Comparison of ENCODE assay signal across 2 fruit fly cellular contexts in genomic region chr3R:9628036-9628435, dm6.
TF ChIP-seq lines count a peak whose summit lies in the region.

No protein-coding gene starts in this region.

- no peak for TF ChIP-seq CTCF in whole organism, embryonic (GFP tag; optimal IDR thresholded peaks at IDR 0.05; lab: Kevin White, UChicago)

TF ChIP-seq in whole organism, embryonic, 481 proteins besides CTCF, POLR2A, EP300 and RAD21 (continues in another document):
- TF ChIP-seq ssp (GFP tag; IDR thresholded peaks at IDR 0.05; lab: Robert Waterston, UW) (no peak), Drgx (GFP tag; IDR thresholded peaks at IDR 0.05; lab: Robert Waterston, UW) (0 out of 2 replicates have a peak, but pooled peaks have one; percentile 13), CG10654 (GFP tag; optimal IDR thresholded peaks at IDR 0.05; lab: Kevin White, UChicago) (no peak), Atf6 (GFP tag; IDR thresholded peaks at IDR 0.05; lab: Robert Waterston, UW) (peak; percentile 23; the same call in 1 of the 2 replicates), en (GFP tag; optimal IDR thresholded peaks at IDR 0.05; lab: Kevin White, UChicago) (no peak), CG8290 (GFP tag; optimal IDR thresholded peaks at IDR 0.05; lab: Kevin White, UChicago) (no peak), CG8290 (tag; optimal IDR thresholded peaks at IDR 0.05; lab: Kevin White, UChicago) (no peak), CG14710 (tag; optimal IDR thresholded peaks at IDR 0.05; lab: Kevin White, UChicago) (no peak), Dref (GFP tag; IDR thresholded peaks at IDR 0.05; lab: Robert Waterston, UW) (no peak), CG1792 (GFP tag; optimal IDR thresholded peaks at IDR 0.05; lab: Kevin White, UChicago) (no peak), Med (GFP tag; lab: Kevin White, UChicago) (peak; percentile 67), slou (GFP tag; optimal IDR thresholded peaks at IDR 0.05; lab: Kevin White, UChicago) (no peak), CG10431 (GFP tag; optimal IDR thresholded peaks at IDR 0.05; lab: Kevin White, UChicago) (no peak), CG3163 (GFP tag; optimal IDR thresholded peaks at IDR 0.05; lab: Kevin White, UChicago) (no peak), run (tag; optimal IDR thresholded peaks at IDR 0.05; lab: Kevin White, UChicago) (no peak), gcm (GFP tag; optimal IDR thresholded peaks at IDR 0.05; lab: Kevin White, UChicago) (no peak), gro (GFP tag; optimal IDR thresholded peaks at IDR 0.05; lab: Kevin White, UChicago) (no peak), HLH3B (GFP tag; IDR thresholded peaks at IDR 0.05; lab: Robert Waterston, UW) (no peak), CG13424 (tag; optimal IDR thresholded peaks at IDR 0.05; lab: Kevin White, UChicago) (no peak), Blimp-1 (GFP tag; optimal IDR thresholded peaks at IDR 0.05; lab: Kevin White, UChicago) (no peak), CG7963 (GFP tag; IDR thresholded peaks at IDR 0.05; lab: Robert Waterston, UW; ENCODE audit: partially characterized antibody) (no peak), CG14965 (GFP tag; optimal IDR thresholded peaks at IDR 0.05; lab: Kevin White, UChicago; ENCODE audit: borderline replicate concordance) (no peak), Xrp1 (GFP tag; IDR thresholded peaks at IDR 0.05; lab: Robert Waterston, UW) (no peak), mld (GFP tag; IDR thresholded peaks at IDR 0.05; lab: Robert Waterston, UW; ENCODE audit: partially characterized antibody) (0 out of 3 replicates have a peak, but pooled peaks have one; percentile 18), row (GFP tag; IDR thresholded peaks at IDR 0.05; lab: Robert Waterston, UW) (no peak), dan (GFP tag; IDR thresholded peaks at IDR 0.05; lab: Robert Waterston, UW) (no peak), ase (GFP tag; IDR thresholded peaks at IDR 0.05; lab: Robert Waterston, UW) (no peak), bab2 (GFP tag; optimal IDR thresholded peaks at IDR 0.05; lab: Kevin White, UChicago) (no peak), CG8388 (GFP tag; optimal IDR thresholded peaks at IDR 0.05; lab: Kevin White, UChicago) (no peak), aop (GFP tag; IDR thresholded peaks at IDR 0.05; lab: Robert Waterston, UW) (no peak), al (GFP tag; IDR thresholded peaks at IDR 0.05; lab: Robert Waterston, UW) (no peak), CG12155 (GFP tag; optimal IDR thresholded peaks at IDR 0.05; lab: Kevin White, UChicago) (no peak), CG31365 (tag; optimal IDR thresholded peaks at IDR 0.05; lab: Kevin White, UChicago) (no peak), chn (GFP tag; optimal IDR thresholded peaks at IDR 0.05; lab: Kevin White, UChicago) (no peak), inv (GFP tag; IDR thresholded peaks at IDR 0.05; lab: Robert Waterston, UW; ENCODE audit: partially characterized antibody) (no peak), CG12299 (tag; optimal IDR thresholded peaks at IDR 0.05; lab: Kevin White, UChicago) (no peak), prd (optimal IDR thresholded peaks at IDR 0.05; lab: Kevin White, UChicago) (no peak), prd (GFP tag; IDR thresholded peaks at IDR 0.05; lab: Robert Waterston, UW) (no peak), CG30431 (GFP tag; optimal IDR thresholded peaks at IDR 0.05; lab: Kevin White, UChicago) (no peak), CG4730 (GFP tag; IDR thresholded peaks at IDR 0.05; lab: Robert Waterston, UW) (no peak), z (GFP tag; IDR thresholded peaks at IDR 0.05; lab: Robert Waterston, UW) (no peak), CG6813 (GFP tag; optimal IDR thresholded peaks at IDR 0.05; lab: Kevin White, UChicago) (no peak), MTF-1 (GFP tag; optimal IDR thresholded peaks at IDR 0.05; lab: Kevin White, UChicago; ENCODE audit: borderline replicate concordance) (no peak), maf-S (GFP tag; optimal IDR thresholded peaks at IDR 0.05; lab: Kevin White, UChicago) (no peak), zen (tag; optimal IDR thresholded peaks at IDR 0.05; lab: Kevin White, UChicago) (no peak), danr (GFP tag; IDR thresholded peaks at IDR 0.05; lab: Robert Waterston, UW) (no peak), kah (GFP tag; optimal IDR thresholded peaks at IDR 0.05; lab: Kevin White, UChicago) (peak; percentile 68)

TF ChIP-seq in whole organism, prepupa, 60 proteins besides CTCF, POLR2A, EP300 and RAD21:
- TF ChIP-seq Smox (GFP tag; optimal IDR thresholded peaks at IDR 0.05; lab: Kevin White, UChicago) = no peak
- 0 out of 3 replicates have a peak, but pooled peaks have one; percentile 20 for TF ChIP-seq eg (GFP tag; IDR thresholded peaks at IDR 0.05; lab: Robert Waterston, UW)
- no peak for TF ChIP-seq lz (GFP tag; optimal IDR thresholded peaks at IDR 0.05; lab: Kevin White, UChicago)
- no peak for TF ChIP-seq CG6808 (GFP tag; optimal IDR thresholded peaks at IDR 0.05; lab: Kevin White, UChicago)
